Worm (Caenorhabditis elegans): Measurements from ENCODE around the gene Y97E10AR.1.

DNA sequence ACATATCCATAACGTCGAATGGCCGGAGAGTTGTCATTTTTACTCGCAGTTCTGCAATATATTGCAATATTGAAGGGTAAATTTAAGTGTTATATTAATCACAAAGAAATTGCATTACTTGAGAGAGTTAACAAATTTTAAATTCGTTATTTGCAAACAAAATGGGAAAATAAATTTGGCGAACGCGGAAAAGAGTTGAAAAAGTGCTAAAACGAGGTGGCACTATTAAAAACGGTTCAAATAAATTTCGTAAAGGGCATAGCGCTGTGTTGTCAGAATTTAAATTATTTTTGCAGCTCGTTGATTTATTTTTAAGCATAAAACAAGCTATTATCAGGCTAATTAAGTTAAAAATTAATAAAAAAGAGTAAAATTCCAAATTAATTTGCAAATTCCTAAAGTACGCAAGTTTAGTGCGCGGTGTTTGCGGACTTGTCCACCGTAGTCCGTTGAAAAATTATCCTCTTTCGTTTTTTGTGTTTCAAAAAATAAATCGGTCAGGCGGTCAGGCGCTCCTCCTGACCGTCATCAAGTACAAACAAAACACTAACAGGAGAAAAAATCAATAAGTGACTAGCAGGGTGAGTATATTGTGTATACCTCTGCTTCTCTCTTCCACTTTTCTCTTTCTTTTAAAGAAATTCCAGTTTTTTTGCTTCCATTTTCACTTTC is 17.7 kb upstream of the Y97E10AR.1 start, which contains the start of the genes natb-1 and abhd-12:
- TF ChIP-seq saeg-2 (GFP tag; IDR thresholded peaks at IDR 0.05), result no peak
- TF ChIP-seq ztf-11 (tag; optimal IDR thresholded peaks at IDR 0.05), result no peak
